Worm (Caenorhabditis elegans): ENCODE data around the gene R08D7.4.
A peak's percentile ranks its signal among the peaks of the same experiment; 100 is the strongest.

Gene R08D7.4

DNA sequence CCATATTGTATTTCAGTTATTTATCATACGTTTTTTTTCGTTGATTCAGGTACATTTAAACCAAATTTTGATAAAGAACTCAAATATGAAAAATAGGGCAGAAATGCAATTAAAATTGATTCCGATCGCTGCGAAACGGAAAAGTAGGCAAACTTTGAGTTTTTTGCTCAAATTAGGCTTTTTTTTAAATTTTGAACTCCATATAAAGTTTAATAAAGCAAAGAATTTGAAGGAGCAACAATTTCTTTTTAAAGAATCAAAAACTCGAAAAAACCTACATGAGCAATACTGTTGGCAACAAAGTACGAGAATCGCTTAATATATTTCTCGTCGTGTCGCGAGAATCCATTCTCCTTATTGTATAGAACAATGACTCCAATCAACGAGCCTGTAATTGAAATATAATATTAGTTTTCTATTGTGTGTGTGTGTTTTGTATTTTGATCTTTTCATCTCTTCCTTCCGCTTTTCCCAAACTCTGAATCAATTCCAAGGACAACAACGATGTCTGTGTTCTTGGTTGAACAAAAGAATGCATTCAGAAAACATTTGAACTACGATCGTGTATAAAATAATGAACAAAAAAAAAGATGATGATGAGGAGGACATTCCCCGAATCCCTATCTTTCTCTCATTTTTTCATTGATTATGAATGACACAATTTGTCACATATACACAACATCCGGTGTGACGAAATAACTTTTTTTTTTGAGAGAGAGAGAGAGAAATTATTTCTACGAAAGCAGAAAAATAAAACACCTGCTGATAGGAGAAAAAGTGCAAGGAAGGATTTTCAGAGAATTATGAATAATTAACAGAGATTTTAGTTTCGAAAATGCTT is 7.0 kb downstream of the R08D7.4 start:
- TF ChIP-seq unc-130 (GFP tag; optimal IDR thresholded peaks at IDR 0.05) (no peak), hlh-11 (tag; optimal IDR thresholded peaks at IDR 0.05) (peak; percentile 29), dmd-8 (GFP tag; IDR thresholded peaks at IDR 0.05) (no peak), hmg-1.1 (GFP tag; IDR thresholded peaks at IDR 0.05) (0 out of 2 replicates have a peak, but pooled peaks have one; percentile 35), snpc-1.2 (GFP tag; IDR thresholded peaks at IDR 0.05) (no peak), attf-4 (tag; optimal IDR thresholded peaks at IDR 0.05) (no peak), hlh-30 (tag; optimal IDR thresholded peaks at IDR 0.05; ENCODE audit: insufficient read depth) (peak; percentile 29), saeg-2 (GFP tag; IDR thresholded peaks at IDR 0.05) (peak; percentile 53; the same call in 1 of the 2 replicates), lsy-2 (tag; optimal IDR thresholded peaks at IDR 0.05) (peak in 1 of 2 experiments; percentile 32), spr-3 (GFP tag; optimal IDR thresholded peaks at IDR 0.05) (peak; percentile 19), dve-1 (tag; optimal IDR thresholded peaks at IDR 0.05; ENCODE audit: insufficient read depth) (peak; percentile 32), lim-7 (GFP tag; IDR thresholded peaks at IDR 0.05) (0 out of 2 replicates have a peak, but pooled peaks have one; percentile 5), daf-19 (GFP tag; conservative IDR thresholded peaks at IDR 0.05) (no peak), sdz-12 (GFP tag; optimal IDR thresholded peaks at IDR 0.05) (no peak), Y75B8A.6 (GFP tag; IDR thresholded peaks at IDR 0.05) (0 out of 2 replicates have a peak, but pooled peaks have one; percentile 2), duxl-1 (tag; optimal IDR thresholded peaks at IDR 0.05; ENCODE audit: poor library complexity) (peak; percentile 23), daf-16 (GFP tag; optimal IDR thresholded peaks at IDR 0.05) (no peak), daf-16 (tag; optimal IDR thresholded peaks at IDR 0.05) (no peak), mdt-29 (GFP tag; IDR thresholded peaks at IDR 0.05) (0 out of 2 replicates have a peak, but pooled peaks have one; percentile 36), aha-1 (tag) (peak; percentile 58), unc-62 (GFP tag; optimal IDR thresholded peaks at IDR 0.05 in 1 of 2) (peak in 1 of 2 experiments; percentile 82), unc-62 (tag; optimal IDR thresholded peaks at IDR 0.05) (no peak), dmd-6 (GFP tag; IDR thresholded peaks at IDR 0.05) (0 out of 2 replicates have a peak, but pooled peaks have one; percentile 26), dmd-9 (GFP tag; IDR thresholded peaks at IDR 0.05) (peak; percentile 27; the same call in 1 of the 2 replicates), zip-2 (tag; optimal IDR thresholded peaks at IDR 0.05) (no peak), zfp-2 (tag; optimal IDR thresholded peaks at IDR 0.05) (no peak), F44E2.7 (GFP tag; IDR thresholded peaks at IDR 0.05) (no peak), lin-15B (tag; optimal IDR thresholded peaks at IDR 0.05) (no peak), nhr-10 (tag; optimal IDR thresholded peaks at IDR 0.05) (no peak), lir-3 (tag; optimal IDR thresholded peaks at IDR 0.05) (no peak), ceh-20 (GFP tag; IDR thresholded peaks at IDR 0.05) (0 out of 2 replicates have a peak, but pooled peaks have one; percentile 28), fkh-10 (GFP tag; optimal IDR thresholded peaks at IDR 0.05) (no peak)

DNA sequence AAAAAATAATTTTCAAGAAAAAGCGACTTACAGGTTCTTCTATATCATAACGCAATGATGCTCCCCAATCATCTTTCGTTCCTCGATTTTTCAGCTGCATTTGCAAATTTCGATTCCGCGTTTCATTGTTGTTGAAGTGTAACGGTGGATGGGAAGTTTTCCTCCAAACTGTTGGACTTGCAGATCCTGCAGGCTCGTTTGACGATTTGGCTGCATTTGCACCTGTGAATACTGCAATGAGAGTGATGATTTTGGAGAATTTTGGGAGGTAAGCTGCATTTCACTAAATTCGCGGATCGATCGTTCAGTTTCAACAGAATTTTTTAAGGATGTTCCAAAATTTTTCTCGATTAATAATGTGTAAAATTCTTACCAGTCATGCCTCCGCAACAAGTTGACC is 9.2 kb downstream of the R08D7.4 start:
- no peak for TF ChIP-seq dmd-9 (GFP tag; IDR thresholded peaks at IDR 0.05)
- no peak for TF ChIP-seq T20F7.1 (GFP tag; optimal IDR thresholded peaks at IDR 0.05)
- TF ChIP-seq nhr-111 (GFP tag; optimal IDR thresholded peaks at IDR 0.05) = no peak
- TF ChIP-seq lim-7 (GFP tag; IDR thresholded peaks at IDR 0.05) = no peak
- peak; percentile 84 for TF ChIP-seq aha-1 (tag)
- TF ChIP-seq skn-1 (tag; optimal IDR thresholded peaks at IDR 0.05) = no peak
- TF ChIP-seq unc-62 (GFP tag; optimal IDR thresholded peaks at IDR 0.05 in 1 of 2) = peak in 1 of 2 experiments; percentile 91
- TF ChIP-seq unc-62 (tag; optimal IDR thresholded peaks at IDR 0.05) = no peak
- TF ChIP-seq hif-1 (tag; optimal IDR thresholded peaks at IDR 0.05) = no peak
- no peak for TF ChIP-seq lin-29 (GFP tag; IDR thresholded peaks at IDR 0.05)
- no peak for TF ChIP-seq tag-97 (GFP tag; IDR thresholded peaks at IDR 0.05)
